Worm (Caenorhabditis elegans) whole organism, L1 larva: Measurements from ENCODE around the gene Y110A2AL.4.

ENCODE experiments used
- ama-1 ChIP-seq: fragments of 150-350 bp; optimal IDR thresholded peaks from 2 replicates; lab custom pipeline; 2014
- fkh-10 ChIP-seq: sonication (generic microtip); optimal IDR thresholded peaks from 2 replicates; lab custom pipeline; 2017; ENCODE audit warnings: missing biosample characterization, missing genetic modification reagents, missing genetic modification characterization
- mab-9 ChIP-seq: fragments of 200-800 bp; sonication (Bioruptor generic); IDR thresholded peaks from 2 replicates; pipeline ENCODE4 v1.3.6; 2022; ENCODE audit warnings: missing genetic modification reagents, missing genetic modification characterization, missing compliant biosample characterization
- pqm-1 ChIP-seq: sonication (generic microtip); optimal IDR thresholded peaks from 3 replicates; lab custom pipeline; 2017; ENCODE audit warnings: missing biosample characterization, missing genetic modification characterization
- ztf-11 ChIP-seq, 2 experiments: sonication (generic microtip); optimal IDR thresholded peaks; 2 replicates each; lab custom pipeline; 2016 to 2017; ENCODE audit warnings: missing genetic modification characterization in 2 of 2, missing biosample characterization in 1 of 2, missing compliant biosample characterization in 1 of 2

- TF ChIP-seq ztf-11 (tag; optimal IDR thresholded peaks at IDR 0.05; lab: Kevin White, UChicago) (no peak), pqm-1 (tag; lab: Kevin White, UChicago) (no peak), ama-1 (lab: Kevin White, UChicago) (no peak), fkh-10 (GFP tag; lab: Kevin White, UChicago) (no peak), mab-9 (no peak)
These were observed 37.3 kb upstream of the Y110A2AL.4 start for ce11 chrII:2801764-2802163.
